Worm (Caenorhabditis elegans) whole organism, midembryonic: Measurements from ENCODE around the gene ceh-19.

Source experiments
- T22C8.4 ChIP-seq: fragments of 200-800 bp; sonication (Bioruptor generic); IDR thresholded peaks from 2 replicates; pipeline ENCODE4 v1.3.6; 2022; ENCODE audit warnings: missing genetic modification characterization, missing compliant biosample characterization
- cog-1 ChIP-seq: sonication (generic microtip); optimal IDR thresholded peaks from 2 replicates; lab custom pipeline; 2016; ENCODE audit warnings: missing genetic modification characterization, missing compliant biosample characterization
- flt-1 ChIP-seq: fragments of 200-800 bp; sonication (Bioruptor generic); IDR thresholded peaks from 2 replicates; pipeline ENCODE4 v1.3.6; 2022; ENCODE audit warnings: missing genetic modification characterization, missing compliant biosample characterization
- klf-2 ChIP-seq: fragments of 200-800 bp; sonication (Bioruptor generic); conservative IDR thresholded peaks from 2 replicates; pipeline ENCODE4 v1.3.6; 2022; ENCODE audit warnings: missing genetic modification reagents, missing genetic modification characterization, missing compliant biosample characterization
- med-1 ChIP-seq: sonication (generic microtip); optimal IDR thresholded peaks from 2 replicates; lab custom pipeline; 2017; ENCODE audit warnings: missing genetic modification characterization, mild to moderate bottlenecking, missing compliant biosample characterization, antibody characterized with exemption, missing genetic modification reagents; ENCODE audit not compliant: insufficient read depth
- ref-1 ChIP-seq: fragments of 200-800 bp; sonication (Bioruptor generic); conservative IDR thresholded peaks from 2 replicates; pipeline ENCODE4 v1.3.6; 2022; ENCODE audit warnings: missing genetic modification reagents, missing genetic modification characterization, missing compliant biosample characterization
- tab-1 ChIP-seq: fragments of 200-800 bp; sonication (Bioruptor generic); IDR thresholded peaks from 2 replicates; pipeline ENCODE4 v1.3.6; 2022; ENCODE audit warnings: missing genetic modification characterization, missing compliant biosample characterization
- ztf-23 ChIP-seq: fragments of 200-800 bp; sonication (Bioruptor generic); IDR thresholded peaks from 2 replicates; pipeline ENCODE4 v1.3.6; 2022; ENCODE audit warnings: missing genetic modification reagents, missing genetic modification characterization, missing compliant biosample characterization
- ztf-29 ChIP-seq: fragments of 200-800 bp; sonication (Bioruptor generic); IDR thresholded peaks from 2 replicates; pipeline ENCODE4 v1.3.6; 2022; ENCODE audit warnings: missing genetic modification reagents, missing genetic modification characterization, missing compliant biosample characterization

The ceh-19 gene

DNA sequence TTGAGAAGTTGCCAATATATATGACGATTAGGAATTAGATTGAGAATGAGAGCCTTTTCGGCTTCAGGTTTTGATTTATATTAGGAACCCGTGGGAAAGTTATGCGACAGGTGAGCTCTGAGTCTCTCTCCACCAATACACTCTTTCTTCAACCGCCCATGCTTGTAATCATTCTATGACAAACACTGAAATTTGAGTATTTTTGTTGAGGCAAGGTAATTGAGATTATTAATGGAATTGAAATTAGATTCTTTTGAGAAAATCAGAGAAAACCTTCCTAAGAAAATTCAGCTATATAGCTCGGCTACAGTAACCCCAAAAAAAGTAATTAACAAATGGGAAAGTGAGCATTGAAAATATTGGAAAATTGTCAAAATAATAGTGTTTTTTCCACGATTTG, at the start of gene ceh-19:
Gene ceh-19 (minus strand): TSS at position 101 of the 400 bp plus-strand sequence.
- no peak for TF ChIP-seq ref-1 (GFP tag; lab: Robert Waterston, UW)
- no peak for TF ChIP-seq T22C8.4 (GFP tag; lab: Robert Waterston, UW)
- TF ChIP-seq cog-1 (tag; lab: Kevin White, UChicago) = no peak
- no peak for TF ChIP-seq med-1
- TF ChIP-seq ztf-29 (GFP tag; lab: Robert Waterston, UW) = no peak
- no peak for TF ChIP-seq flt-1 (GFP tag; lab: Robert Waterston, UW)

DNA sequence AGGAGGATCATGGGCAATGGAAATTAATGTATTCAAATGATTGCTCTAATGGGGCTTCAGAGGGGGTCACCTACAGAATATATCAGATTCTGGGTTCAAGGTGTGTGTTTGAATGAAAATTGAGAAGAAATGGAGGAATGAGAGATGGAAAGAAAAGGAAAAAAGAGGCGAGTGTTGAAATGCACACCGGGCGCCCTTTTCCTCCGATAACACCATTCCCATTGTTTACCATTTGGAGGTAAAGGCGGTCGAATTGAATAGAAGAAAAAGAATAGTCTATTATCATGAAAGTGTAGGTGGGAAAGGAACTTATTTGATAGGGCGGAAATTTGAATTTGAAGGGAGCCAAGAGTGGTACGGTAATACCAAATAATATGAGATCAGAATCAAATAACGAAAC, 49.6 kb upstream of the ceh-19 start:
- TF ChIP-seq tab-1 (GFP tag; lab: Robert Waterston, UW) = no peak
- TF ChIP-seq ref-1 (GFP tag; lab: Robert Waterston, UW) = no peak
- TF ChIP-seq klf-2 (GFP tag; lab: Robert Waterston, UW) = no peak
- no peak for TF ChIP-seq T22C8.4 (GFP tag; lab: Robert Waterston, UW)
- no peak for TF ChIP-seq flt-1 (GFP tag; lab: Robert Waterston, UW)
- no peak for TF ChIP-seq med-1
- TF ChIP-seq cog-1 (tag; lab: Kevin White, UChicago) = no peak
- TF ChIP-seq ztf-23 (GFP tag; lab: Robert Waterston, UW) = no peak

DNA sequence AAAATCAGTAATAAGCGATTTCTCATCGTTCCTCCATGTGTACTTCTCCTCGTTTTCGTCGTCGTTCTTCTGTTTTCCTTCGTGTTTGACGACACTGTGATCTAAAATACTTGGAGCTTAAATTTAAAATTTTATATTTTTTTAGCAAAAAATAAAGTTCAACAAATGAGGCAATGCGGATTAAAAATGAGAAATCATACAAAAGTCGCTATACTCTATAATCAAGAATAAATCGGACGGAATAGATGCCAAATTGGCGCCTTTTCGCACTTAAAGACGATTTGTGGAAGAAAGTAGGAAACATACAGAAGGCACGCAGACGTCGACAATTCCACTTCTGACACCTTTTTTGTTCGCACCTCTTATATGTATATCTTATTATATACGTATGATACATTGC, 48.3 kb upstream of the ceh-19 start, which contains the start of gene rig-4:
Gene rig-4 (minus strand): TSS at position 101 of the 400 bp plus-strand sequence.
- no peak for TF ChIP-seq med-1
- TF ChIP-seq ztf-29 (GFP tag; lab: Robert Waterston, UW) = no peak
- no peak for TF ChIP-seq cog-1 (tag; lab: Kevin White, UChicago)
- no peak for TF ChIP-seq ref-1 (GFP tag; lab: Robert Waterston, UW)
- no peak for TF ChIP-seq ztf-23 (GFP tag; lab: Robert Waterston, UW)
- no peak for TF ChIP-seq tab-1 (GFP tag; lab: Robert Waterston, UW)
- TF ChIP-seq klf-2 (GFP tag; lab: Robert Waterston, UW) = no peak
- no peak for TF ChIP-seq flt-1 (GFP tag; lab: Robert Waterston, UW)

DNA sequence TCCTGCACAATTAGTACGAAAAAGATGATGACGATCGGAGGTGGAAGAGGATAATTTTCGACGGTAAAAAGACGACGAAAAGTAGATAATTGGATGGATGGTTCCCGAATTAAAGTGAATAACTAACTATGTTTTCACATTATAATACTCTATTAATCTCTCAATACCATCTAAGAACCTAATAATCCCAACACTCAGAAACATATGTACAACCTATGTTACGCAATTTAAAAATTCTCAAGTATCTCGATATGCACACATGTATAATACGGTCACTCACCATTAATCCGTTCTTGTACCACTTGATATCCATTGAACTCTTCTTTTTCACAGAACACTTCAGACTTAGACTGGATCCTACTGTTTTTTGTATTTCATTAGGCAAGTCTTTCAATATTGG, 45.0 kb upstream of the ceh-19 start:
- TF ChIP-seq ztf-23 (GFP tag; lab: Robert Waterston, UW) = no peak
- no peak for TF ChIP-seq ztf-29 (GFP tag; lab: Robert Waterston, UW)
- no peak for TF ChIP-seq med-1

DNA sequence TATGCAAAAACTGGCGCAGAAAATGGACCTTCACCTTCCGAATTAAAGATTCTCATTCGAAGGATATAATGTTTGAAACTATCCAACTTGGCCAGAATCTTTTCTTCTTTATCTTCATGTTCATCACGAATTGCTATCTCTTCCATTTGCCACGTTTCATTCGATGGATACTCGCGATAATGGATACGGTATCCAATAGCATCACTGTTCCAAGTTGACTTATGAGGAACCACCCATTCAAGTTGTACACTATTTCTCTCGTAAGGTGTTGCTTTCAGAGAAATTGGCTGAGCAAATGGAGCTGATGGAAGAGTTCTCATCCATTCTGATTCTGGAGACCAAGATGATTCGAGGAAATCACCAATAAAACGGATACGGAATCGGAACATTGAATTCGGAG, 39.0 kb upstream of the ceh-19 start:
- no peak for TF ChIP-seq med-1
- TF ChIP-seq tab-1 (GFP tag; lab: Robert Waterston, UW) = no peak
- TF ChIP-seq ztf-29 (GFP tag; lab: Robert Waterston, UW) = no peak
- no peak for TF ChIP-seq cog-1 (tag; lab: Kevin White, UChicago)
- no peak for TF ChIP-seq ztf-23 (GFP tag; lab: Robert Waterston, UW)
- TF ChIP-seq T22C8.4 (GFP tag; lab: Robert Waterston, UW) = no peak
- no peak for TF ChIP-seq ref-1 (GFP tag; lab: Robert Waterston, UW)
- TF ChIP-seq flt-1 (GFP tag; lab: Robert Waterston, UW) = no peak
- TF ChIP-seq klf-2 (GFP tag; lab: Robert Waterston, UW) = no peak

DNA sequence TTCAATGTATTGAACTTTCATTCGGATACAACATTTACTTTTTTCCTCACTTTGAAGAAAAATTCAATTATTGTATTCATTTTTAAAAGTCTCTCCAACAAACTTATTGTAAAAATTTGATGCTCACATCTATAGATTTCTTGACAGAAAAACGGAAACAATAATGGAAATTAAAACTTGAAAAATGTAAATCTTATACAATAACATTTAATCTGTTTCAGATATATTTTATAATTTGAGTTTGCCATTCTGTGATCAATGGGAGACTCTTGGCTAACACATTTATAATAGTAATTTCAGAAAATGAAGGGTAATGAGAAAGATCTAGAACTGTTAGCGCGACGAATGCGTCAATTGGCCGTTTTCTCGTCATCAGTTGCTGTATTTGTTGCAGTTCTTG, 32.6 kb upstream of the ceh-19 start, which contains the start of gene col-115:
Gene col-115 (plus strand): TSS at position 301 of the 400 bp plus-strand sequence.
- TF ChIP-seq cog-1 (tag; lab: Kevin White, UChicago) (no peak), T22C8.4 (GFP tag; lab: Robert Waterston, UW) (no peak), ref-1 (GFP tag; lab: Robert Waterston, UW) (no peak), flt-1 (GFP tag; lab: Robert Waterston, UW) (no peak), tab-1 (GFP tag; lab: Robert Waterston, UW) (no peak), ztf-23 (GFP tag; lab: Robert Waterston, UW) (no peak), med-1 (no peak)

DNA sequence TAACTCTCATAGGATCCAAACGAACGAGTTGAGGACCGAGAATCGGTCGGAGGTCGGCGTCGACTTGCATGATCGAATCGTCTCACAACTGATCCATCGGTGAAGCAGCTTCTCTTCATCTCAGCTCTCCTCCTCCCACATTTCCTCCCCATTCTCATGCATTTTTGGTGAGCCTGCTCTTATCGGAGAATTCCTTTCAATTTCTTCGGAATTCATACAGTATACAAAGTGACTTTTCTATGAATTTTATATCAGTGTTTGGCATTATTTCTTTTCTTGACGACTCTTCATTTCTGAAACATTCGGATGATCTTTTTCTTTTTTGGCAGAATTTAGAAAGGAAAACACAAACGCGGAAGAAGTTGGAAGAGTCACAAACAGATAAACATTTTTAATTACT, 31.3 kb upstream of the ceh-19 start, which contains the start of gene mec-17:
Gene mec-17 (minus strand): TSS at position 101 of the 400 bp plus-strand sequence.
- TF ChIP-seq flt-1 (GFP tag; lab: Robert Waterston, UW) (no peak), med-1 (no peak), klf-2 (GFP tag; lab: Robert Waterston, UW) (no peak)

DNA sequence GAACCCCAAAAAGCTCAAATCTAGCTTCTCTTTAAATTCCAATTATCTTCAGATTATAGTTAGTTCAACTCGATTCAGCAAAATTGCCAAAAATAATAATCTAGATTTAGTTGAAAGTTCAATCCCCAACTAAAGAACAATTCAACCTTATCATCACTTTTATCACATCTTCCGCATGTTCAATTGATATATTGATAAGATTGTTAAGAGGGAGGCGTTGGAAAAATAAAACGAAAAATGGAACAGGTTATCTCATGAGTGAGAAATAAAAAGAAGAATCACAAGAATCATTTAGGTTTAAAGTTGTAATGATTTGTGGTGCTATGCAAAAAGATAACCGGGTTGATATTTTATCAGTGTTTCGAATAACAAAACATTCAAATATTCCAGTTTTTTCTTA, 30.0 kb upstream of the ceh-19 start:
- no peak for TF ChIP-seq ztf-29 (GFP tag; lab: Robert Waterston, UW)
- TF ChIP-seq klf-2 (GFP tag; lab: Robert Waterston, UW) = no peak
- TF ChIP-seq cog-1 (tag; lab: Kevin White, UChicago) = no peak
- TF ChIP-seq ztf-23 (GFP tag; lab: Robert Waterston, UW) = no peak
- no peak for TF ChIP-seq tab-1 (GFP tag; lab: Robert Waterston, UW)
- TF ChIP-seq T22C8.4 (GFP tag; lab: Robert Waterston, UW) = no peak
- TF ChIP-seq med-1 = no peak
- TF ChIP-seq ref-1 (GFP tag; lab: Robert Waterston, UW) = no peak
- TF ChIP-seq flt-1 (GFP tag; lab: Robert Waterston, UW) = no peak

DNA sequence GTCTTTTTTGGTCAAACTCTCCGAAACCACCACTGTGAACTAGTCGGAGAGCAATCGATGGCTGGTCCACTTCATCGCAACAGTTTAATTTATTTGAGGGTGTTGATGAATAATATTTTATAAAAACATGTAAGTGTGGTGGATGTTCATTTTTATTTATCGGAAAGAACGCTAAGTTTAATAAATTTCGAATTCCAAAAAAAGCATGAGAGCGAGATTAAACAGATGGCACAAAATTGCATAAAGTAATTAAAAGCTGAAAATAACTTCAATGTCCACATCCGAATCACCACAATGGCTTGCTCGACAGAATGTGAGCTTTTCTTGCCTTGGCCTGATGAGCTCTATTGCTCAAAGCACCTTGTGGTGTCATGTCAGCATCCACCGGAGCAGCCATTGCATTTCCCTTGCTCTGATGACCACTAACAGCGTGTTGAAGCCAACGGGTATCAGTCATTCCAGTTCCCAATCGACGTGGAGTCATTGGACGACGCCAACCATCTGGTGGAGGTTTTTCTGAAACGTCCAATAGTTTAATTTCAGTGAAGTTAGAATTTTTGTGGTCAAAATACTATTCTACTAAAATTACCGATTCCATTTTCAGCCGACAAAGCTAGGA, 28.1 kb upstream of the ceh-19 start:
- TF ChIP-seq tab-1 (GFP tag; lab: Robert Waterston, UW) = no peak
- 0 out of 2 replicates have a peak, but pooled peaks have one; percentile 11 for TF ChIP-seq flt-1 (GFP tag; lab: Robert Waterston, UW)

DNA sequence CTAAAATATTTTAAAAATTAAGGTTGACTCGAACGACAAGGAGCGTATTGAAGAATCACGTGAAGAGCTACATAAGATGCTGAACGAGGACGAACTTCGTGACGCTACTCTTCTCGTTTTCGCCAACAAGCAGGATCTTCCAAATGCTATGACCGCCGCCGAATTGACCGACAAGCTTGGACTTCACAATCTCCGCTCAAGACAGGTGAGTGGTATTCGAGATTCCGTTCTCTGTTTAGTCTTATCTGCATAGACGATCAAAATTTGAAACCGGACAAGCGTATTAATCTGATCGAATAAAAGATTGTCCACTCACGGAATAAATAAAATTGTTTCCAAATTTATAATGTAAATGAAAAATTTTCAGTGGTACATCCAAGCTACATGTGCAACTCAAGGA, 27.3 kb upstream of the ceh-19 start:
- TF ChIP-seq T22C8.4 (GFP tag; lab: Robert Waterston, UW) (no peak), klf-2 (GFP tag; lab: Robert Waterston, UW) (no peak), ztf-29 (GFP tag; lab: Robert Waterston, UW) (no peak), cog-1 (tag; lab: Kevin White, UChicago) (no peak), med-1 (no peak), ztf-23 (GFP tag; lab: Robert Waterston, UW) (no peak), tab-1 (GFP tag; lab: Robert Waterston, UW) (no peak), flt-1 (GFP tag; lab: Robert Waterston, UW) (no peak), ref-1 (GFP tag; lab: Robert Waterston, UW) (no peak)
